Worm (Caenorhabditis elegans): ENCODE data around the gene nhr-291.

DNA sequence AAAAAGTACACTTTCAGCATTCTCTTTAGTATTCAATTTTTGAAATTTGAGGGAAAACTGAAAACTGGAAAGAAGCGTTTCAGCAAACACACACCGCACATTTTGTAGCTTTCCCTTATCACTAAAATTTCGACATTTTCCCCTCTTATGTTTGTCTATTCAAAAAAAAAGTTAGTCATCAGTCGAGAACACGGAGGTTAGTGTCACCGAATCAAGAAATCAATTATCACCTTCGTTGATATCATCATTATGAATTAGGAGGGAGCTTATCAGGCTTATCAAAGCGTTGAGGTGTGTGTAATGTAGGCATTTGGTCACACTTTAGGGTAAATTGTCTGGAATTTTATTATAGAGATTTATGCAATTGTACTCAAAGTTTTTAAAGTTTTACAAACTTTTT is 20.2 kb upstream of the nhr-291 start, which contains the start of gene cpr-3:
- TF ChIP-seq tbx-37 (GFP tag; conservative IDR thresholded peaks at IDR 0.05) (no peak), hmg-4 (GFP tag; optimal IDR thresholded peaks at IDR 0.05) (no peak), ets-7 (tag; optimal IDR thresholded peaks at IDR 0.05) (no peak), pes-1 (GFP tag; IDR thresholded peaks at IDR 0.05) (no peak), ama-1 (optimal IDR thresholded peaks at IDR 0.05) (no peak), tbx-11 (GFP tag; IDR thresholded peaks at IDR 0.05) (no peak), scrt-1 (GFP tag; IDR thresholded peaks at IDR 0.05) (no peak), aly-1 (tag; optimal IDR thresholded peaks at IDR 0.05) (no peak), B0310.2 (tag; optimal IDR thresholded peaks at IDR 0.05) (no peak)

Measured in whole organism, early embryonic.